Worm (Caenorhabditis elegans): ENCODE data around the gene T22B2.3.
A peak's percentile ranks its signal among the peaks of the same experiment; 100 is the strongest.

Gene T22B2.3

DNA sequence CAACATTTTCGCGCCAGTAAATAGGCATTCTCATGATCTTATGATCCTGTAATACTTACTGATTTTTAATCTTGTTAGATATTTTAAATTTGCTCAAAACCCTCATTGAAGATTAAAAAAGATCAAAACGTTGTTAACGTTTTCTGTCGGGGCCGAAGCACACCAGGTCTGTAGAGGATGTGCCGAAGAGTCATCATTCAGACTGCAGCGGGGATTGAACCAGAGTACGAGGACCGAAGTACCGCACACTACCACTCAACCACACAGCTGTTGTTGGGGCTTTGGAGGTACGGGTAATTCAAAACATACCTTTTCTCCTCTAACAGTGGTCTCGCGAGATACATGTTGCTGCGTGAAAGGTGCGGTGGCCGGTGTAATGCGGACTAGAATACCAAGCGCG, 2.8 kb upstream of the T22B2.3 start (continued):
- TF ChIP-seq madf-6 (GFP tag; IDR thresholded peaks at IDR 0.05) (0 out of 2 replicates have a peak, but pooled peaks have one; percentile 28), tbp1 (GFP tag; optimal IDR thresholded peaks at IDR 0.05) (peak; percentile 74), chd-7 (tag; optimal IDR thresholded peaks at IDR 0.05) (no peak), F52B5.7 (tag; optimal IDR thresholded peaks at IDR 0.05) (peak; percentile 14), ZK185.1 (tag; optimal IDR thresholded peaks at IDR 0.05; ENCODE audit: poor library complexity, severe bottlenecking) (no peak), Y53F4B.3 (GFP tag; IDR thresholded peaks at IDR 0.05) (no peak), lin-54 (GFP tag; optimal IDR thresholded peaks at IDR 0.05) (no peak)

DNA sequence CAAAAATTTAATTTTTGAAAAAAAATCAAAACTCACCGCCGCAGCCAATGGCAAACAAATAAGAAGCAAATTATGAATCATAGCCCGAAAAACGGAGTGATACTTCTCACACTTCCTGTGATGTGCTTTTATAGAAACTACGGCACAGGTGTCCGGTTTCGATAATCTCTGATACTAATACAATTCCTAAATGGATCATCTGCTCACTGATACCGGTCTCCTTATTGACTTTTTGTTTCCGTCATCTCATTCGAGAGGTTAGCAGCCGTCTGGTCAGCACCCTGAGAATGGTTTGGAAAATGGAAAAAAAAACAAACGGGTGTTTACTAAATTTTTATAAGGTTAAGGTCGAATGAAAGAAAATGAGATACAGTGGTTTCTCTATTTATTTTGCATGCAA, 1.4 kb upstream of the T22B2.3 start, which contains the start of gene idpp-9:
Gene idpp-9, minus strand, starts transcription at position 101 of the 400 bp plus-strand sequence.
- no peak for TF ChIP-seq pbrm-1 (GFP tag; IDR thresholded peaks at IDR 0.05)

ce11 chrX:3918182-3918581, 1.1 kb downstream of the T22B2.3 start:
- TF ChIP-seq rpc-1 (optimal IDR thresholded peaks at IDR 0.05) (no peak), rpc-1 (tag; optimal IDR thresholded peaks at IDR 0.05) (no peak), C06A6.2 (GFP tag; conservative IDR thresholded peaks at IDR 0.05) (no peak), hsf-1 (GFP tag; IDR thresholded peaks at IDR 0.05) (no peak), nhr-90 (tag; optimal IDR thresholded peaks at IDR 0.05) (no peak), ets-4 (GFP tag; optimal IDR thresholded peaks at IDR 0.05) (no peak), C17E4.6 (GFP tag; IDR thresholded peaks at IDR 0.05) (no peak), hmg-20 (GFP tag; IDR thresholded peaks at IDR 0.05) (no peak), K11D2.4 (GFP tag; IDR thresholded peaks at IDR 0.05) (no peak), nhr-120 (GFP tag; IDR thresholded peaks at IDR 0.05) (no peak), ztf-26 (tag; optimal IDR thresholded peaks at IDR 0.05) (no peak), F10E7.11 (tag; optimal IDR thresholded peaks at IDR 0.05) (no peak), lin-26 (GFP tag; IDR thresholded peaks at IDR 0.05) (no peak), die-1 (tag; optimal IDR thresholded peaks at IDR 0.05) (no peak), ztf-3 (GFP tag; optimal IDR thresholded peaks at IDR 0.05) (no peak), ceh-79 (tag; optimal IDR thresholded peaks at IDR 0.05) (no peak)

- TF ChIP-seq fkh-3 (tag; optimal IDR thresholded peaks at IDR 0.05): no peak
- no peak for TF ChIP-seq efl-1 (GFP tag; optimal IDR thresholded peaks at IDR 0.05)
- no peak for TF ChIP-seq B0261.1 (tag; optimal IDR thresholded peaks at IDR 0.05)
Measured at ce11 chrX:3919689-3920088, 2.6 kb downstream of the T22B2.3 start.

DNA sequence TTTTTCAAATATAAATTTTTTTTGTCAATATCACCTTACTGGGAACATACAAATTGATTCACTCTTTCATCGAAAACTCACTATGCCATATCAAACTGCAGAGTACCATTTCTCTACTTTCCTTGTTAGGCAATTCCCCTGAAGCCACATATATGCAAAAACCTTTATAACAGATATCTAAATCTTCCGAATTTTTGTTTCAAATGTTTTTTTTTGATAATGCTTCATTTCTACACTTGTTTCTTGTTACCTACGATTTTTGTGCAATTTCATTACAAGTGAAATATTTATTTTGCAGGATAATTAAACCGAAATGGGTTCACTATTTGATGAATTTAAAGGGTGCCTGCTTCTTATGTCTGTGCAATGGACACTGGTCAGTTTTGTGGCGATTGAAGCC, 3.0 kb downstream of the T22B2.3 start, which contains the start of gene T22B2.2:
Gene T22B2.2, plus strand, starts transcription at position 301 of the 400 bp plus-strand sequence.
- no peak for TF ChIP-seq rpc-1 (optimal IDR thresholded peaks at IDR 0.05)
- no peak for TF ChIP-seq rpc-1 (tag; optimal IDR thresholded peaks at IDR 0.05)
- no peak for TF ChIP-seq C06A6.2 (GFP tag; conservative IDR thresholded peaks at IDR 0.05)
- TF ChIP-seq B0336.3 (GFP tag; IDR thresholded peaks at IDR 0.05): no peak
- TF ChIP-seq ztf-28 (GFP tag; IDR thresholded peaks at IDR 0.05): no peak
- TF ChIP-seq madf-10 (tag; optimal IDR thresholded peaks at IDR 0.05): no peak
- TF ChIP-seq Y79H2A.3 (GFP tag; conservative IDR thresholded peaks at IDR 0.05): no peak
- no peak for TF ChIP-seq athp-1 (tag; optimal IDR thresholded peaks at IDR 0.05)
- no peak for TF ChIP-seq let-607 (tag; optimal IDR thresholded peaks at IDR 0.05)
- no peak for TF ChIP-seq efl-1 (GFP tag; optimal IDR thresholded peaks at IDR 0.05)
- TF ChIP-seq dpff-1 (tag; optimal IDR thresholded peaks at IDR 0.05): no peak
- no peak for TF ChIP-seq attf-3 (GFP tag; conservative IDR thresholded peaks at IDR 0.05)
- TF ChIP-seq lin-35 (GFP tag; optimal IDR thresholded peaks at IDR 0.05): no peak
- TF ChIP-seq bed-1 (GFP tag; IDR thresholded peaks at IDR 0.05): no peak
- no peak for TF ChIP-seq nfya-2 (GFP tag; IDR thresholded peaks at IDR 0.05)
- TF ChIP-seq egl-44 (GFP tag; IDR thresholded peaks at IDR 0.05): no peak
- TF ChIP-seq die-1 (tag; optimal IDR thresholded peaks at IDR 0.05): no peak

All from whole organism, young adult.